Worm (Caenorhabditis elegans): ENCODE data around the gene T26G10.3.

T26G10.3 gene

DNA sequence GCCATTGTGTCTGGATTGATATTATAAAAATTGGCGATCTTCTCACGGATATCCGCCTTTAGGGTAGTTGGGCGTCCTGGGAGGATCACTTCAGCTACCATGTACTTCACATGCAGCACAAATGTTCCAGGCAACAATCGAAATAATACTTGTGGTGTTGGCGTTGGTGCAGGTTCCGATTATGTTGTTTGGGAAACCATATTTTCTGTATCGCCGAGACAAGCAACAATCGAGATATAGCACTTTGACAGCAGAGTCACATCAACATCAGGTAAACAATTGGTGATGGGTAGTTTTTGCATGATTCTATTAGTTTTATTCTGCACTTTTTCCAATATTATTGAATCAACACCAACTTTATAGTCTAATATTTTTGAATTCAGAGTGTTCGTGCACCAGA is at the start of gene T26G10.3:
TSS of gene T26G10.3 (minus strand) at position 101 of the 400 bp plus-strand sequence.
- TF ChIP-seq tbx-2 (tag; optimal IDR thresholded peaks at IDR 0.05) (no peak), nhr-25 (tag; optimal IDR thresholded peaks at IDR 0.05) (no peak), snpc-4 (tag; optimal IDR thresholded peaks at IDR 0.05) (no peak), pqm-1 (tag; optimal IDR thresholded peaks at IDR 0.05) (no peak), sea-2 (GFP tag; optimal IDR thresholded peaks at IDR 0.05) (no peak), ztf-11 (tag; optimal IDR thresholded peaks at IDR 0.05) (no peak), ztf-4 (tag; optimal IDR thresholded peaks at IDR 0.05) (no peak), skn-1 (tag; optimal IDR thresholded peaks at IDR 0.05) (no peak), ceh-28 (tag; optimal IDR thresholded peaks at IDR 0.05) (no peak), nhr-237 (tag; optimal IDR thresholded peaks at IDR 0.05) (no peak), egl-27 (tag; optimal IDR thresholded peaks at IDR 0.05) (no peak)

DNA sequence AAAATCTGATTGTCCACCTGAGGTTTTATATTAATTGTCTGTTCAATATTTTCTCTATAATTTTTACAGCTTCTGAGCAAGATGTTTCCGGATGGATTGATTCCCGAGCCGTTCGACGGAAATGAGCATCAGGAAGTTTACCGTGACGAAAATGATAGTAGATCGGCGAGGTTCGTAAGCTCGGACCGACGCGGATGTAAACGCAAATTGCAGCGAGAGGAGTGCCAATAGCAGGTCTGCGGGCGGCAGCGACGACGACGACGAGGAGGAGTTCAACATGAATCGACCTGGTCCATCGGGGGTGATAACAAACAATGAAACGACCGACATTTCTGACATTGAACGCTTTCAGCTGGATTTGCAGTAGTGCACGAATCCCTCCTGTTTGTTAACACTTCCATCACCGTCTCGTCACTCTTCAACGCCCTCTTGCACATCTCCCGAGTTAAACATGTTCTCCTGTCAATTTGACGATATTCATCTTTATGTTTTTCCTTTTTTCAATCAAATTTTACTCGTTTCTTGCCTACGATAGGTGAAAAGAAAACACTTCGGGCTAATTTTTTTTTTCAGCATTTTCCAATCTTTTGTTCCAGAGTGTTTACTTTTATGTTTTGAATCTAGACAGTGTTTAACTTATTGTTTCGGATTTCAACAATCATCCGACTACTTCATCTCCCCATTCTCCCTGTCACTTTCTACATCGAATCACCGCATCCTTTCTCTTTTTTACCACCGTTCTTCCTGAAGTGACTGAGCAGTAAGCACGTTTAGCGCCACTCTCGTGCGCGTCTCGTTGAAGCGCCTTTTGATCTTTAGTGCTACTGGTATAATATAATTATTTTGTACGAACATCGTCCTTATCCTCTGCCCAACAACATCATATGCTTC is 48.9 kb upstream of the T26G10.3 start:
- TF ChIP-seq R02D3.7 (tag; optimal IDR thresholded peaks at IDR 0.05), result peak; percentile 14
- no peak for TF ChIP-seq ceh-82 (tag; optimal IDR thresholded peaks at IDR 0.05)

DNA sequence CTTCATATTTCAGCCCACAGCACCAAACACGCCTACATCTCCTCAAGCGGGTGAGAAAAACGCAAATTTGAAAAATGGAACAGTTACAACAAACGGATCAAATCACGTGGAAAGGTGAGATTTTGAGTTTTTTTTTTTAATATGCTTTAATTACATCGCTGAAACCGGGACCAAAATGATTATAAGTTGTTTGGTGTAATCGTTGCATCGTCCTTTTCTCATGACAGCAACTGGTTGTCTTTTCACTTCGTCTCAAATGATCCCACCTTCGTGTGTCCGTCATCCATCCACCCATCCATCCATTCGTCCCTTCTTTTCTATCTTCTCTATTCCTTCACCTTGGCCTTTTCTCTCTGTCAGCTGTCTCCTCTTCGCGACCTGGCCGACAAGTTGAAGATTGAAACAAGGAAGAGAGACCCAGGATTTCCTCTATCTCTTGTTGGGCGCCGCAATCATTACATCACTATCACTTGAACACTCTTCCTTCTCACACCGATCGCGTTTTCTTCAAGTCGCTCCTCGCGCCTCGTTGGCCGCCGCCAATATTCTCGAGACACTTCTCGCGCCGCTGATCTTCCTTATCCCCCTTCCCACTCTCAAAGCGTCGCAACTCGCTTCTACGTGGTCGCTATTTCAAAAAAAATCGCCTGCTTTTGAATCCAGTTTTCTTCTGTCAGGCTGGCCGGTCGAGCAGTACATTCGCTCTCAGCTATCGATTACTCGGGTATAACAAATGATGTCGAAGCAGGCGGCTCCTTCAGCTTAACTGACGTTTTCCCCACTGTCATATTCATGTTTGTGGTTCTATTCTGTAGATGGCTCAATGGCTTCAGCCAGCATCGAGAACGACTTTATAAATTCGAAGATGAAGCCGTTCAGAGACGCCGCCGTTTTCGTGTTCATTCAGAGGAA is 44.2 kb upstream of the T26G10.3 start:
- TF ChIP-seq jun-1 (tag; optimal IDR thresholded peaks at IDR 0.05) (no peak), nhr-43 (tag; optimal IDR thresholded peaks at IDR 0.05; ENCODE audit: poor library complexity, severe bottlenecking) (no peak), nhr-12 (tag; optimal IDR thresholded peaks at IDR 0.05) (no peak), daf-12 (tag; optimal IDR thresholded peaks at IDR 0.05) (no peak), ama-1 (optimal IDR thresholded peaks at IDR 0.05) (peak; percentile 57), nhr-11 (tag; optimal IDR thresholded peaks at IDR 0.05) (no peak), pha-4 (tag; optimal IDR thresholded peaks at IDR 0.05) (no peak), nfya-1 (tag; optimal IDR thresholded peaks at IDR 0.05; ENCODE audit: insufficient read depth) (peak; percentile 34), ceh-82 (tag; optimal IDR thresholded peaks at IDR 0.05) (no peak), pqm-1 (tag; optimal IDR thresholded peaks at IDR 0.05) (no peak), R02D3.7 (tag; optimal IDR thresholded peaks at IDR 0.05) (no peak), elt-2 (tag; optimal IDR thresholded peaks at IDR 0.05) (no peak), aly-2 (tag; optimal IDR thresholded peaks at IDR 0.05) (no peak), unc-39 (tag; optimal IDR thresholded peaks at IDR 0.05) (no peak), unc-62 (GFP tag; optimal IDR thresholded peaks at IDR 0.05) (peak; percentile 36), nhr-23 (tag; optimal IDR thresholded peaks at IDR 0.05) (peak; percentile 48), ceh-28 (tag; optimal IDR thresholded peaks at IDR 0.05) (no peak), eor-1 (tag; optimal IDR thresholded peaks at IDR 0.05) (no peak), nhr-28 (tag; optimal IDR thresholded peaks at IDR 0.05) (no peak), fos-1 (tag; optimal IDR thresholded peaks at IDR 0.05) (no peak), snpc-4 (tag; optimal IDR thresholded peaks at IDR 0.05) (peak; percentile 21), lin-15B (tag; optimal IDR thresholded peaks at IDR 0.05) (peak; percentile 10), nhr-25 (tag; optimal IDR thresholded peaks at IDR 0.05) (peak; percentile 15), hmg-11 (tag; optimal IDR thresholded peaks at IDR 0.05) (no peak), lin-39 (tag; optimal IDR thresholded peaks at IDR 0.05) (no peak), zag-1 (tag; optimal IDR thresholded peaks at IDR 0.05) (no peak), ceh-16 (tag; optimal IDR thresholded peaks at IDR 0.05) (no peak), tbx-2 (tag; optimal IDR thresholded peaks at IDR 0.05) (no peak), sea-2 (GFP tag; optimal IDR thresholded peaks at IDR 0.05) (no peak)

Data from whole organism, L3 larva.